Worm (Caenorhabditis elegans): ENCODE measurements around the gene znf-474.

DNA sequence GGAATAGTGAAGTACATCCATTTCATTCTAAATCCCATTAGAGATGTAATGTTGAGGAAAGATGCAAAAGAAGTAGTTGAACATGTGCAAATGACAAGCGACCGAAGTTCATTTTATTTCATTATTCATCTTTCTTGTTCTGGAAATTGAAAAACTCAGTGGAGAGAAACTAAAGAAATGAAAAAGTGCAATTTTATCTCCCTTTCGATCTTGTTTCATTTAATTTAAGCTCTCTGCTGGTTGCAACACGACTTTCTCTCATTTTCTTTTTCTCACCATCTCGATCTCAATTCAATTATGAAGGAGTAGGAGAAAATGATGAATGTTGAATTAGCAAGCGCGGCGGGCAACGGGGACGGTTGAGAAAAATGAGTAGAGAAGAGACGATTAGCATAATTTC is 34.7 kb downstream of the znf-474 start:
- TF ChIP-seq unc-62 (GFP tag; optimal IDR thresholded peaks at IDR 0.05) (no peak), nfya-1 (tag; optimal IDR thresholded peaks at IDR 0.05; ENCODE audit: borderline replicate concordance, insufficient read depth) (no peak)

All from whole organism, young adult.